Worm (Caenorhabditis elegans): Measurements from ENCODE around the gene mrpl-21.

The mrpl-21 gene

DNA sequence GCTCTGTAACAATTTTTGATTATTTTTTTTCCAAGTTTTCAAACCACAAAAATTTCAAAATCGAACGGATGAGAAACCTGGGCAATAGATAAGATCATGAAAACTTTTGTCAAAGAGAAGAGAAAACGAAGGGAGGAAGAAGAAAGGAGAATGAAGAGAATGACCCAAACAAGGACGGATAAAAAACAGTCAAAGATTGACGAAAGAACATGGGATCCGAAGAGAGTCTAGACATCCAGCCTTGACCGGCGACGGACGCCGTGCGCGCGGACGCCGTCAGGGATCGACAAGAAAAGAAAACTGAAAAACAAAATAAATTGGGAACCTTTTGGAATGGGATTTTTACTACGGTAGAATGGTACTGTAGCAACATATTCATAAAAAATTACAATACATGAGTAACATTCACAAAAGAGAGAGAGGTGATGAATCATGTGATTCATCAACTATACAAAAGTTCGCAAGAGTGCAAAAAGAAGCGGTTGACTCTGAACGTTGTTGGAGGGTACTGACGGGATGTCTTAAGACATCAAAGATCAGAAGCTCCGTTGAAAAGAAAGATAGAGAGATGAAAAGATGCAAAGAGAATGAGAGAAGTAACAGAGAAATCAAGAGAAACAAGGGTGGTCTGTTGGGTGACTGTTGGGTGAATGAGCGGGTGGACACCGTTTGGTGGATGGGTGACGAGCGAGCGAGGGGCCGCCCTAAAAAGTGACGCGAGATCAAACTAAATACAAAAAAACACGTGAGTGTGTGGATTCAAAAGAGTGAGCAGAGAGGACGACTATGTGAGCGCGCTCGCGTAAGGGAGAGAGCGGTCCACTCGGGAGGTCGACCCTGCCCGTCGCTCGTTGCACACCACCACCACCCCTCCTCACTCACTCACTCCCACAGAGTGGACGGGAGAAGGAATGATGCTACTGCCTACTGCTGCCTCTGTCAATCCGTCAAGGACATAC lies 37.1 kb upstream of the mrpl-21 start, which contains the start of gene sup-26:
TSS of gene sup-26 (minus strand) at position 10 of the 959 bp plus-strand sequence.
- no peak for TF ChIP-seq blmp-1 (tag; optimal IDR thresholded peaks at IDR 0.05)
- peak; percentile 68 for TF ChIP-seq unc-120 (tag; optimal IDR thresholded peaks at IDR 0.05; ENCODE audit: poor library complexity, severe bottlenecking)
- TF ChIP-seq drap-1 (GFP tag; optimal IDR thresholded peaks at IDR 0.05): peak; percentile 35
- TF ChIP-seq ceh-39 (tag; optimal IDR thresholded peaks at IDR 0.05): peak; percentile 8
- peak; percentile 62 for TF ChIP-seq hlh-1 (tag; optimal IDR thresholded peaks at IDR 0.05)
- TF ChIP-seq nhr-12 (tag; optimal IDR thresholded peaks at IDR 0.05): no peak
- TF ChIP-seq cnd-1 (tag; optimal IDR thresholded peaks at IDR 0.05): peak; percentile 49
- TF ChIP-seq nhr-28 (tag; optimal IDR thresholded peaks at IDR 0.05): no peak
- peak; percentile 58 for TF ChIP-seq ham-2 (GFP tag; optimal IDR thresholded peaks at IDR 0.05)
- peak; percentile 45 for TF ChIP-seq sptf-1 (tag; optimal IDR thresholded peaks at IDR 0.05)
- TF ChIP-seq bed-3 (GFP tag; optimal IDR thresholded peaks at IDR 0.05): no peak
- TF ChIP-seq zip-8 (tag; optimal IDR thresholded peaks at IDR 0.05): no peak
- TF ChIP-seq M03D4.4 (tag; optimal IDR thresholded peaks at IDR 0.05): peak; percentile 73
- TF ChIP-seq unc-62 (GFP tag; optimal IDR thresholded peaks at IDR 0.05): peak; percentile 67
- peak; percentile 10 for TF ChIP-seq mep-1 (tag; optimal IDR thresholded peaks at IDR 0.05)
- peak; percentile 36 for TF ChIP-seq mls-2 (tag; optimal IDR thresholded peaks at IDR 0.05)
- TF ChIP-seq lin-13 (tag; optimal IDR thresholded peaks at IDR 0.05): peak; percentile 13
- TF ChIP-seq lsy-2 (tag; optimal IDR thresholded peaks at IDR 0.05): peak; percentile 25
- no peak for TF ChIP-seq ztf-11 (tag; optimal IDR thresholded peaks at IDR 0.05)

DNA sequence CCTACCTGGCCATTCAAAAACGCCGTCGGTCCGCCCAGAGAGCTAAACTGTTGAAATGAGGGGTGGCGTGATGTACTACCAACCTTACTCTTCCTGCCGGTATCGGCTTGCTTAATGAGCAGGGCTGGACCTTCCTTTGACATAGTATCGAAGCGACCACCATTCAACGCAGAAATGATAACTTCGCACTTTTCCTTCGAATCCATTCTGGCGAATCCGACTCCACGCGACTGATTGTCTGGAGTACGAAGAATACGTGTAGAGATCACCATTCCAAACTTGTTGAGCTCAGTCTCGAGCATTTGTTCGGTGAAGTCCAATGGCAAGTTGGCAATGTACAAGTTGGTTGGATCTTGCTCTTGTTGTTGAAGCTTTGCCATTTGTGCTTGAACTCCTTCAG lies 34.8 kb upstream of the mrpl-21 start:
- TF ChIP-seq mls-2 (tag; optimal IDR thresholded peaks at IDR 0.05) (no peak), mab-5 (tag; optimal IDR thresholded peaks at IDR 0.05) (no peak), tbx-8 (GFP tag; optimal IDR thresholded peaks at IDR 0.05) (no peak), sptf-1 (tag; optimal IDR thresholded peaks at IDR 0.05) (no peak), lin-13 (tag; optimal IDR thresholded peaks at IDR 0.05) (no peak), zip-8 (tag; optimal IDR thresholded peaks at IDR 0.05) (no peak)

DNA sequence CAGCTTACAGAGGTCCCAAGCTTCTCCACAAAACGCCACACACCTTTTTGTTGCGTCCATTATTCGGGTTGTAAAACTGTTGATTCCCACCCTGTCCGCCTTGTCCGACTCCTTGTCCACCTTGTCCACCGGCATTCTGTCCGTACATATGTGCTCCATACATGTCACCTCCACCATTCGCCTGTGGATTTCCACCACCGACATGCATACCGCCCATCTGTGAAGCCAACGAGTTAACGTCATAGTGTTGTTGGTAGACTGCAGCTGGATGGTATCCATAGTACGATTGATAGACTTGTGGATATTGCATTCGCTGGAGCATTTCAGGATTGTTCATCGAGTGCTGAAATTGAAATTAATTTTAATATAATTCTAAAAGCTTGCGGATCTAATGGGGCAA lies 34.4 kb upstream of the mrpl-21 start:
- no peak for TF ChIP-seq cnd-1 (tag; optimal IDR thresholded peaks at IDR 0.05)
- TF ChIP-seq ceh-43 (GFP tag; optimal IDR thresholded peaks at IDR 0.05): no peak
- no peak for TF ChIP-seq lsy-2 (tag; optimal IDR thresholded peaks at IDR 0.05)
- TF ChIP-seq M03D4.4 (tag; optimal IDR thresholded peaks at IDR 0.05): peak; percentile 44
- no peak for TF ChIP-seq hlh-1 (tag; optimal IDR thresholded peaks at IDR 0.05)
- TF ChIP-seq ceh-83 (GFP tag; optimal IDR thresholded peaks at IDR 0.05): no peak
- no peak for TF ChIP-seq ztf-11 (tag; optimal IDR thresholded peaks at IDR 0.05)

DNA sequence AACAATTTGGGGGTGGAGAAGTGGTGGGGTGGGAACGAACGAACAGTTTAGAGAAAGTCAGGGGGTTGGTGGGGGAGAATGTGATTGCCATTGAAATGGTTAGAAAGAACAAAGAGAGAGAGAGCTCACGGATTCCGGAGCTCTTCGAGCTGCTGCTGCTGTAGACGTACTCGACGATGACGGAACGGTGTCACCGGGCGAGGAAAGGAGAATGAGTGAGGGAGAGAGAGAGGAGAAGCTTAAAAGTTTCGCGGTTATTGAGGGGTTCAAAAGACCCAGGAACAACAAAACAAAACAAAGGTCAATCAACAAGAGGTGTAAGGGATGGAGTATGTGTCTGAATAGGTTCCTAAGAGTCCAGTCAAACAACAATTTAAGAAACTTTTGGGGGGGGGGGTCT lies 32.9 kb upstream of the mrpl-21 start:
- TF ChIP-seq nhr-12 (tag; optimal IDR thresholded peaks at IDR 0.05) (no peak), ceh-83 (GFP tag; optimal IDR thresholded peaks at IDR 0.05) (peak; percentile 71)

DNA sequence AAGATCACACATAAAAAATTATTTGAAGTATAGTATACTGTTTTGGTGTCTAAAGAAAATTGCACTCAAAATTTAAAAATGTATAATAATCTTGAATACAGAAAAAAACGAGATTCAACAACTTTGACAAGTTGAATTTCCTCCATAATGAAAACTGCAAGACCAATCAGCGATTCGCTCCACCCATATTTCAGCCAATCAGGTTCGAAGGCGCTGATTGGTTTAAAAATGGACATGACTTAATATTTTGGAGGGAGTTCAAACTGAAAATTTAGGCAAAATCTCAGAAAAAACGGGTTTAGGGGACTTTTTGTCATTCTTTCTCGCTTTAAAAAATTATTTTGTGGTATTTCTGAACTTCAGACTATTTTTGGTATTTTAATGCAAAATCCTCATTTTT lies 32.3 kb upstream of the mrpl-21 start:
- TF ChIP-seq tbx-8 (GFP tag; optimal IDR thresholded peaks at IDR 0.05) (no peak), unc-39 (tag; optimal IDR thresholded peaks at IDR 0.05) (no peak), bed-3 (GFP tag; optimal IDR thresholded peaks at IDR 0.05) (no peak), ham-2 (GFP tag; optimal IDR thresholded peaks at IDR 0.05) (no peak), lin-32 (GFP tag; optimal IDR thresholded peaks at IDR 0.05) (no peak), lin-13 (tag; optimal IDR thresholded peaks at IDR 0.05) (no peak), unc-62 (GFP tag; optimal IDR thresholded peaks at IDR 0.05) (no peak), ceh-83 (GFP tag; optimal IDR thresholded peaks at IDR 0.05) (no peak), blmp-1 (tag; optimal IDR thresholded peaks at IDR 0.05) (no peak), elt-1 (tag; optimal IDR thresholded peaks at IDR 0.05; ENCODE audit: borderline replicate concordance, insufficient read depth) (no peak), ces-1 (GFP tag; optimal IDR thresholded peaks at IDR 0.05) (no peak)

DNA sequence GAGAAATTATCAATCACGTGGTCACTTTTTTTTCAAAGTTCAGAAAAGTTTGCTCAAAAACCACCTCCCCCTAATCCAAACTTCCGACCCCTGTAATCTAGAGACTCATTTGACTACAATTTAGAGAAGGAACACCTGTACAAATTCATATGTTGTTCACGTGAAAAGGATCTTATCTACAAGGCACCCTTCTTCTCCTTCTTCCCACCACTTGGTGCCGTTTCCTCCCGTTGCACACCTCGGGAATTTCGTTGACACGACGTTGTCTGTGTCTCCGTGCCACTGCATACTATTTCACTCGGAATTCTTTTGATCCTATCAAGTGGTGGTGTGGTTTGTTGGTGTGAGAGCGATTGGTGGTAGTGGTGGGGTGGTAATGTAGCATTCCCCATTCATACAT lies 31.2 kb upstream of the mrpl-21 start:
- TF ChIP-seq mab-5 (tag; optimal IDR thresholded peaks at IDR 0.05): no peak
- no peak for TF ChIP-seq ces-1 (GFP tag; optimal IDR thresholded peaks at IDR 0.05)
- peak; percentile 16 for TF ChIP-seq elt-1 (tag; optimal IDR thresholded peaks at IDR 0.05; ENCODE audit: borderline replicate concordance, insufficient read depth)
- peak; percentile 43 for TF ChIP-seq ceh-39 (tag; optimal IDR thresholded peaks at IDR 0.05)
- TF ChIP-seq hlh-1 (tag; optimal IDR thresholded peaks at IDR 0.05): peak; percentile 77
- TF ChIP-seq mep-1 (tag; optimal IDR thresholded peaks at IDR 0.05): peak; percentile 56
- TF ChIP-seq M03D4.4 (tag; optimal IDR thresholded peaks at IDR 0.05): peak; percentile 14
- TF ChIP-seq cnd-1 (tag; optimal IDR thresholded peaks at IDR 0.05): peak; percentile 56
- TF ChIP-seq nhr-2 (tag; optimal IDR thresholded peaks at IDR 0.05): peak; percentile 81

Measured in whole organism, mixed stage, embryonic.